Worm (Caenorhabditis elegans) whole organism, young adult: ENCODE results near the gene nifk-1.

Experiments used
- C17E4.6 ChIP-seq: fragments of 200-800 bp; sonication (Bioruptor generic); IDR thresholded peaks from 2 replicates; pipeline ENCODE4 v1.3.6; 2022; ENCODE audit warnings: missing genetic modification reagents, missing genetic modification characterization, missing compliant biosample characterization
- ceh-79 ChIP-seq: sonication (generic microtip); optimal IDR thresholded peaks from 2 replicates; lab custom pipeline; 2017; ENCODE audit warnings: mild to moderate bottlenecking, missing genetic modification characterization, missing compliant biosample characterization

ce11 chrIII:4653374-4653773 is 39.7 kb downstream of the nifk-1 start:
- TF ChIP-seq ceh-79 (tag; lab: Kevin White, UChicago) (no peak), C17E4.6 (GFP tag; lab: Robert Waterston, UW) (no peak)
